Worm (Caenorhabditis elegans) whole organism, late embryonic: ENCODE data around the gene nhx-5.

Experiments used
- C08G9.2 ChIP-seq: sonication (generic microtip); optimal IDR thresholded peaks from 2 replicates; lab custom pipeline; 2016; ENCODE audit warnings: mild to moderate bottlenecking, missing genetic modification characterization, moderate library complexity, missing compliant biosample characterization
- F13H6.1 ChIP-seq: sonication (generic microtip); optimal IDR thresholded peaks from 2 replicates; lab custom pipeline; 2016; ENCODE audit warnings: missing genetic modification characterization, missing compliant biosample characterization
- K02D7.2 ChIP-seq: sonication (generic microtip); optimal IDR thresholded peaks from 2 replicates; lab custom pipeline; 2017; ENCODE audit warnings: mild to moderate bottlenecking, missing genetic modification characterization, missing compliant biosample characterization
- K09A11.1 ChIP-seq: sonication (generic microtip); optimal IDR thresholded peaks from 2 replicates; lab custom pipeline; 2017; ENCODE audit warnings: antibody characterized with exemption, mild to moderate bottlenecking, missing genetic modification characterization, missing compliant biosample characterization; ENCODE audit not compliant: insufficient read depth
- T23F11.4 ChIP-seq: fragments of 200-800 bp; sonication (Bioruptor generic); optimal IDR thresholded peaks from 2 replicates; lab custom pipeline; 2018; ENCODE audit warnings: mild to moderate bottlenecking, missing genetic modification characterization, missing compliant biosample characterization
- ceh-14 ChIP-seq: sonication (generic microtip); optimal IDR thresholded peaks from 2 replicates; lab custom pipeline; 2016; ENCODE audit warnings: missing genotype, missing genetic modification characterization, missing compliant biosample characterization
- ceh-18 ChIP-seq: sonication (generic microtip); optimal IDR thresholded peaks from 2 replicates; lab custom pipeline; 2016; ENCODE audit warnings: missing genetic modification characterization, missing compliant biosample characterization
- ceh-2 ChIP-seq: sonication (generic microtip); optimal IDR thresholded peaks from 2 replicates; lab custom pipeline; 2016; ENCODE audit warnings: missing genotype, missing genetic modification characterization, missing compliant biosample characterization
- ceh-22 ChIP-seq: sonication (generic microtip); optimal IDR thresholded peaks from 2 replicates; lab custom pipeline; 2017; ENCODE audit warnings: missing biosample characterization, missing genetic modification characterization
- ceh-31 ChIP-seq: sonication (generic microtip); optimal IDR thresholded peaks from 2 replicates; lab custom pipeline; 2016; ENCODE audit warnings: missing genetic modification characterization, missing compliant biosample characterization
- ceh-45 ChIP-seq: fragments of 200-800 bp; sonication (Bioruptor generic); IDR thresholded peaks from 2 replicates; pipeline ENCODE4 v1.3.6; 2022; ENCODE audit warnings: missing genetic modification reagents, missing genetic modification characterization, missing compliant biosample characterization
- ceh-48 ChIP-seq: sonication (generic microtip); optimal IDR thresholded peaks from 2 replicates; lab custom pipeline; 2016; ENCODE audit warnings: missing genetic modification characterization, inconsistent platforms, missing compliant biosample characterization
- ceh-9 ChIP-seq: sonication (generic microtip); optimal IDR thresholded peaks from 2 replicates; lab custom pipeline; 2016; ENCODE audit warnings: mild to moderate bottlenecking, missing genetic modification characterization, inconsistent platforms, missing compliant biosample characterization
- dmd-4 ChIP-seq: sonication (generic microtip); optimal IDR thresholded peaks from 2 replicates; lab custom pipeline; 2016; ENCODE audit warnings: borderline replicate concordance, missing genetic modification characterization, missing compliant biosample characterization
- dve-1 ChIP-seq: sonication (generic microtip); optimal IDR thresholded peaks from 2 replicates; lab custom pipeline; 2017; ENCODE audit warnings: antibody characterized with exemption, mild to moderate bottlenecking, missing genetic modification characterization, missing compliant biosample characterization
- elt-2 ChIP-seq: sonication (generic microtip); optimal IDR thresholded peaks from 2 replicates; lab custom pipeline; 2016; ENCODE audit warnings: missing genetic modification reagents, missing genetic modification characterization, missing compliant biosample characterization
- ets-4 ChIP-seq: sonication (generic microtip); optimal IDR thresholded peaks from 2 replicates; lab custom pipeline; 2016; ENCODE audit warnings: missing genetic modification characterization, missing compliant biosample characterization
- hlh-30 ChIP-seq: sonication (generic microtip); optimal IDR thresholded peaks from 2 replicates; lab custom pipeline; 2017; ENCODE audit warnings: antibody characterized with exemption, missing genetic modification characterization, missing compliant biosample characterization; ENCODE audit not compliant: insufficient read depth
- hlh-8 ChIP-seq: sonication (generic microtip); optimal IDR thresholded peaks from 2 replicates; lab custom pipeline; 2016; ENCODE audit warnings: missing genotype, missing genetic modification characterization, missing compliant biosample characterization
- nhr-232 ChIP-seq: sonication (generic microtip); optimal IDR thresholded peaks from 2 replicates; lab custom pipeline; 2016; ENCODE audit warnings: missing genetic modification characterization, missing compliant biosample characterization
- pax-1 ChIP-seq: fragments of 150-350 bp; optimal IDR thresholded peaks from 2 replicates; lab custom pipeline; 2014; ENCODE audit warnings: missing biosample characterization, missing genetic modification characterization
- rnt-1 ChIP-seq: sonication (generic microtip); optimal IDR thresholded peaks from 2 replicates; lab custom pipeline; 2016; ENCODE audit warnings: missing genetic modification characterization, missing compliant biosample characterization
- sdc-2 ChIP-seq: sonication (generic microtip); optimal IDR thresholded peaks from 2 replicates; lab custom pipeline; 2016; ENCODE audit warnings: missing genotype, missing genetic modification characterization, missing compliant biosample characterization
- sox-4 ChIP-seq: sonication (generic microtip); optimal IDR thresholded peaks from 2 replicates; lab custom pipeline; 2017; ENCODE audit warnings: mild to moderate bottlenecking, missing genetic modification characterization, inconsistent platforms, missing compliant biosample characterization
- tbx-7 ChIP-seq: sonication (generic microtip); optimal IDR thresholded peaks from 2 replicates; lab custom pipeline; 2016; ENCODE audit warnings: missing genotype, missing genetic modification characterization, missing compliant biosample characterization
- ttx-3 ChIP-seq: sonication (generic microtip); optimal IDR thresholded peaks from 2 replicates; lab custom pipeline; 2016; ENCODE audit warnings: missing genetic modification reagents, missing genetic modification characterization, missing compliant biosample characterization
- unc-3 ChIP-seq, 2 experiments: fragments of 200-800 bp in 1 of 2; sonication (Bioruptor generic) in 1 of 2; sonication (generic microtip) in 1 of 2; conservative IDR thresholded peaks in 1 of 2; optimal IDR thresholded peaks in 1 of 2; 2 replicates each; pipeline versions ENCODE4 v1.3.6 to Lab custom; 2016 to 2022; ENCODE audit warnings: missing compliant biosample characterization in 2 of 2, missing genetic modification characterization in 2 of 2, missing genetic modification reagents in 1 of 2
- unc-55 ChIP-seq: sonication (generic microtip); optimal IDR thresholded peaks from 2 replicates; lab custom pipeline; 2017; ENCODE audit warnings: missing biosample characterization, missing genetic modification reagents, missing genetic modification characterization
- zip-5 ChIP-seq: sonication (generic microtip); optimal IDR thresholded peaks from 2 replicates; lab custom pipeline; 2016; ENCODE audit warnings: missing genetic modification characterization, missing compliant biosample characterization

nhx-5 gene

ce11 chrX:10576872-10577271 is at the start of gene nhx-5:
nhx-5 (plus strand) TSS chrX:10576953.
- no peak for TF ChIP-seq nhr-232 (tag; lab: Kevin White, UChicago)

- TF ChIP-seq ceh-31 (tag; lab: Kevin White, UChicago) (no peak), ceh-18 (tag; lab: Kevin White, UChicago) (no peak), ceh-9 (tag; lab: Kevin White, UChicago) (no peak), ceh-45 (GFP tag; lab: Robert Waterston, UW) (no peak), C08G9.2 (no peak), ceh-14 (tag; lab: Kevin White, UChicago) (no peak)
These were observed 49.3 kb upstream of the nhx-5 start for ce11 chrX:10527414-10527813.

- peak; percentile 42 for TF ChIP-seq elt-2 (tag; lab: Kevin White, UChicago)
- TF ChIP-seq tbx-7 (tag; lab: Kevin White, UChicago), result no peak
These were observed 47.8 kb upstream of the nhx-5 start, which contains the start of the genes F14F3.5 and slcf-1 for ce11 chrX:10528993-10529392. F14F3.5 (minus strand) TSS chrX:10529226. slcf-1 (plus strand) TSS chrX:10529294.

- TF ChIP-seq rnt-1 (tag; lab: Kevin White, UChicago) (no peak), F13H6.1 (tag; lab: Kevin White, UChicago) (no peak), elt-2 (tag; lab: Kevin White, UChicago) (peak; percentile 60), unc-3 (GFP tag; conservative IDR thresholded peaks at IDR 0.05; lab: Robert Waterston, UW) (no peak), unc-3 (tag; optimal IDR thresholded peaks at IDR 0.05; lab: Kevin White, UChicago) (no peak)
These were observed 44.4 kb upstream of the nhx-5 start for ce11 chrX:10532180-10532833.

- TF ChIP-seq ceh-22 (no peak), ets-4 (tag; lab: Kevin White, UChicago) (no peak), ceh-48 (tag; lab: Kevin White, UChicago) (no peak), dve-1 (tag; lab: Kevin White, UChicago) (no peak), sox-4 (tag; lab: Kevin White, UChicago) (no peak), T23F11.4 (GFP tag; lab: Kevin White, UChicago) (no peak), rnt-1 (tag; lab: Kevin White, UChicago) (no peak), pax-1 (tag; lab: Kevin White, UChicago) (no peak), K02D7.2 (tag; lab: Kevin White, UChicago) (no peak), sdc-2 (no peak), hlh-30 (tag; lab: Kevin White, UChicago) (no peak), ceh-2 (no peak), dmd-4 (tag; lab: Kevin White, UChicago) (no peak), zip-5 (tag; lab: Kevin White, UChicago) (no peak), C08G9.2 (no peak), ttx-3 (tag; lab: Kevin White, UChicago) (no peak), ceh-18 (tag; lab: Kevin White, UChicago) (no peak)
These were observed 43.3 kb upstream of the nhx-5 start, which contains the start of gene glo-3 for ce11 chrX:10533447-10533846. glo-3 (plus strand) TSS chrX:10533699.

- TF ChIP-seq unc-55, result no peak
- TF ChIP-seq ttx-3 (tag; lab: Kevin White, UChicago), result no peak
- no peak for TF ChIP-seq K09A11.1 (tag; lab: Kevin White, UChicago)
- TF ChIP-seq hlh-8 (tag; lab: Kevin White, UChicago), result no peak
- no peak for TF ChIP-seq F13H6.1 (tag; lab: Kevin White, UChicago)
These were observed 42.0 kb upstream of the nhx-5 start for ce11 chrX:10534625-10535244.
